Worm (Caenorhabditis elegans): ENCODE data around the gene ubc-24.

The ubc-24 gene

ce11 chrII:8407491-8407890 lies 2.1 kb downstream of the ubc-24 start, which contains the start of gene sra-13:
Gene sra-13, plus strand, starts transcription at chrII:8407685.
- no peak for TF ChIP-seq lsy-27 (tag; optimal IDR thresholded peaks at IDR 0.05; ENCODE audit: borderline replicate concordance, insufficient read depth)
- TF ChIP-seq B0336.3 (GFP tag; IDR thresholded peaks at IDR 0.05): no peak
- no peak for TF ChIP-seq atf-7 (tag; optimal IDR thresholded peaks at IDR 0.05)
- no peak for TF ChIP-seq lin-35 (GFP tag; optimal IDR thresholded peaks at IDR 0.05)
- no peak for TF ChIP-seq dpff-1 (tag; optimal IDR thresholded peaks at IDR 0.05)

ce11 chrII:8409538-8409937 lies 4.1 kb downstream of the ubc-24 start:
- TF ChIP-seq dpff-1 (tag; optimal IDR thresholded peaks at IDR 0.05) (no peak), lin-40 (tag; optimal IDR thresholded peaks at IDR 0.05) (no peak), nfya-1 (tag; optimal IDR thresholded peaks at IDR 0.05; ENCODE audit: borderline replicate concordance, insufficient read depth) (no peak), athp-1 (tag; optimal IDR thresholded peaks at IDR 0.05) (no peak), madf-3 (GFP tag; IDR thresholded peaks at IDR 0.05) (no peak), B0336.3 (GFP tag; IDR thresholded peaks at IDR 0.05) (no peak), B0261.1 (tag; optimal IDR thresholded peaks at IDR 0.05) (no peak), fkh-3 (tag; optimal IDR thresholded peaks at IDR 0.05) (no peak), bed-2 (GFP tag; IDR thresholded peaks at IDR 0.05) (no peak), F49E8.2 (tag; optimal IDR thresholded peaks at IDR 0.05; ENCODE audit: insufficient read depth) (no peak), dox-1 (GFP tag; IDR thresholded peaks at IDR 0.05) (no peak), nhr-120 (GFP tag; IDR thresholded peaks at IDR 0.05) (no peak), mcd-1 (GFP tag; IDR thresholded peaks at IDR 0.05) (no peak), lir-1 (GFP tag; conservative IDR thresholded peaks at IDR 0.05) (no peak), Y67H2A.10 (GFP tag; conservative IDR thresholded peaks at IDR 0.05) (no peak)

ce11 chrII:8411002-8411401 lies 5.6 kb downstream of the ubc-24 start:
- TF ChIP-seq nfya-2 (GFP tag; IDR thresholded peaks at IDR 0.05) (no peak), egl-18 (GFP tag; IDR thresholded peaks at IDR 0.05) (no peak), unc-62 (GFP tag; optimal IDR thresholded peaks at IDR 0.05) (no peak)

ce11 chrII:8412061-8412721 lies 6.8 kb downstream of the ubc-24 start, which contains the start of gene efl-3:
Gene efl-3, plus strand, starts transcription at chrII:8412671.
- peak; percentile 74 for TF ChIP-seq nhr-80 (tag; optimal IDR thresholded peaks at IDR 0.05)
- TF ChIP-seq pbrm-1 (GFP tag; IDR thresholded peaks at IDR 0.05): no peak

ce11 chrII:8412935-8413334 lies 7.5 kb downstream of the ubc-24 start:
- TF ChIP-seq hlh-12 (tag; optimal IDR thresholded peaks at IDR 0.05): no peak
- TF ChIP-seq mcd-1 (GFP tag; IDR thresholded peaks at IDR 0.05): no peak
- TF ChIP-seq D2030.7 (GFP tag; IDR thresholded peaks at IDR 0.05): no peak
- no peak for TF ChIP-seq him-1 (tag; optimal IDR thresholded peaks at IDR 0.05)
- peak; percentile 0 for TF ChIP-seq nhr-80 (tag; optimal IDR thresholded peaks at IDR 0.05)

- TF ChIP-seq hlh-12 (tag; optimal IDR thresholded peaks at IDR 0.05): no peak
- TF ChIP-seq snpc-3.4 (tag; optimal IDR thresholded peaks at IDR 0.05): no peak
- no peak for TF ChIP-seq bed-2 (GFP tag; IDR thresholded peaks at IDR 0.05)
- no peak for TF ChIP-seq madf-8 (GFP tag; conservative IDR thresholded peaks at IDR 0.05)
- no peak for TF ChIP-seq aptf-2 (GFP tag; conservative IDR thresholded peaks at IDR 0.05)
- no peak for TF ChIP-seq tbp1 (GFP tag; optimal IDR thresholded peaks at IDR 0.05)
- TF ChIP-seq zim-3 (tag; optimal IDR thresholded peaks at IDR 0.05): no peak
- no peak for TF ChIP-seq sea-2 (GFP tag; IDR thresholded peaks at IDR 0.05)
- no peak for TF ChIP-seq egrh-3 (GFP tag; IDR thresholded peaks at IDR 0.05)
- no peak for TF ChIP-seq T26A5.8 (tag; optimal IDR thresholded peaks at IDR 0.05)
- TF ChIP-seq dox-1 (GFP tag; IDR thresholded peaks at IDR 0.05): no peak
- no peak for TF ChIP-seq cebp-1 (GFP tag; IDR thresholded peaks at IDR 0.05)
- no peak for TF ChIP-seq cebp-1 (tag; optimal IDR thresholded peaks at IDR 0.05)
- no peak for TF ChIP-seq let-526 (GFP tag; IDR thresholded peaks at IDR 0.05)
- no peak for TF ChIP-seq hmg-20 (GFP tag; IDR thresholded peaks at IDR 0.05)
These were observed 9.6 kb downstream of the ubc-24 start for ce11 chrII:8415035-8415434.

Data from whole organism, young adult.